Worm (Caenorhabditis elegans): ENCODE results near the gene fbxb-72.

Gene fbxb-72

ce11 chrV:723895-724352, at the start of gene fbxb-72 (continued):
- 0 out of 2 replicates have a peak, but pooled peaks have one; percentile 14 for TF ChIP-seq Y48G9A.11 (GFP tag; IDR thresholded peaks at IDR 0.05)
- peak; percentile 22 for TF ChIP-seq spr-3 (GFP tag; optimal IDR thresholded peaks at IDR 0.05)
- no peak for TF ChIP-seq dmd-8 (GFP tag; IDR thresholded peaks at IDR 0.05)
- TF ChIP-seq snpc-4 (tag; optimal IDR thresholded peaks at IDR 0.05) = no peak
- TF ChIP-seq mdt-29 (GFP tag; IDR thresholded peaks at IDR 0.05) = peak; percentile 32; the same call in 1 of the 2 replicates
- TF ChIP-seq saeg-2 (GFP tag; IDR thresholded peaks at IDR 0.05) = peak; percentile 74
- TF ChIP-seq lim-7 (GFP tag; IDR thresholded peaks at IDR 0.05) = 0 out of 2 replicates have a peak, but pooled peaks have one; percentile 19
- TF ChIP-seq tag-97 (GFP tag; IDR thresholded peaks at IDR 0.05) = no peak
- TF ChIP-seq hlh-11 (tag; optimal IDR thresholded peaks at IDR 0.05) = peak; percentile 63
- no peak for TF ChIP-seq unc-130 (GFP tag; optimal IDR thresholded peaks at IDR 0.05)
- peak; percentile 93 for TF ChIP-seq nhr-6 (tag; optimal IDR thresholded peaks at IDR 0.05)
- TF ChIP-seq dpl-1 (GFP tag; optimal IDR thresholded peaks at IDR 0.05) = peak; percentile 31
- TF ChIP-seq nhr-76 (tag; optimal IDR thresholded peaks at IDR 0.05) = no peak
- TF ChIP-seq vab-7 (GFP tag; IDR thresholded peaks at IDR 0.05) = no peak
- peak; percentile 95 for TF ChIP-seq nhr-102 (tag; optimal IDR thresholded peaks at IDR 0.05)
- peak; percentile 8; the same call in 1 of the 2 replicates for TF ChIP-seq Y105C5A.15 (GFP tag; IDR thresholded peaks at IDR 0.05)
- TF ChIP-seq lsy-2 (tag; optimal IDR thresholded peaks at IDR 0.05) = peak; percentile 76 to 84
- no peak for TF ChIP-seq fkh-10 (GFP tag; optimal IDR thresholded peaks at IDR 0.05)
- no peak for TF ChIP-seq ztf-11 (tag; optimal IDR thresholded peaks at IDR 0.05)
- TF ChIP-seq arid-1 (GFP tag; conservative IDR thresholded peaks at IDR 0.05) = peak; percentile 82
- TF ChIP-seq ceh-32 (tag; optimal IDR thresholded peaks at IDR 0.05; ENCODE audit: poor library complexity) = no peak
- peak; percentile 93 for TF ChIP-seq nhr-77 (tag; optimal IDR thresholded peaks at IDR 0.05)
- peak; percentile 58 for TF ChIP-seq lin-38 (GFP tag; IDR thresholded peaks at IDR 0.05)
- no peak for TF ChIP-seq aly-2 (tag; optimal IDR thresholded peaks at IDR 0.05)
- no peak for TF ChIP-seq dmd-6 (GFP tag; IDR thresholded peaks at IDR 0.05)
- peak; percentile 66 for TF ChIP-seq ztf-7 (tag; optimal IDR thresholded peaks at IDR 0.05)
- no peak for TF ChIP-seq ceh-28 (tag; optimal IDR thresholded peaks at IDR 0.05)
- peak; percentile 92 for TF ChIP-seq spr-1 (tag; optimal IDR thresholded peaks at IDR 0.05)
- no peak for TF ChIP-seq F49E8.2 (tag; optimal IDR thresholded peaks at IDR 0.05; ENCODE audit: borderline replicate concordance)
- no peak for TF ChIP-seq F37D6.2 (tag; optimal IDR thresholded peaks at IDR 0.05)
- peak; percentile 34 for TF ChIP-seq rbr-2 (tag; optimal IDR thresholded peaks at IDR 0.05)
- TF ChIP-seq zag-1 (tag; optimal IDR thresholded peaks at IDR 0.05) = no peak
- no peak for TF ChIP-seq pqm-1 (tag; optimal IDR thresholded peaks at IDR 0.05)
- no peak for TF ChIP-seq nhr-25 (tag; optimal IDR thresholded peaks at IDR 0.05; ENCODE audit: borderline replicate concordance, insufficient read depth)
- peak; percentile 99 for TF ChIP-seq ama-1 (optimal IDR thresholded peaks at IDR 0.05)
- no peak for TF ChIP-seq ces-1 (GFP tag; optimal IDR thresholded peaks at IDR 0.05)
- no peak for TF ChIP-seq F26F4.8 (GFP tag; conservative IDR thresholded peaks at IDR 0.05)
- peak; percentile 97 for TF ChIP-seq zfp-3 (GFP tag; conservative IDR thresholded peaks at IDR 0.05)
- 0 out of 2 replicates have a peak, but pooled peaks have one; percentile 7 for TF ChIP-seq nhr-41 (GFP tag; IDR thresholded peaks at IDR 0.05)
- peak; percentile 70 for TF ChIP-seq T20F7.1 (GFP tag; optimal IDR thresholded peaks at IDR 0.05)
- peak; percentile 96 for TF ChIP-seq T26A8.4 (GFP tag; IDR thresholded peaks at IDR 0.05)
- TF ChIP-seq unc-39 (tag; optimal IDR thresholded peaks at IDR 0.05) = no peak
- no peak; the same call in 1 of the 2 replicates for TF ChIP-seq hmg-1.1 (GFP tag; IDR thresholded peaks at IDR 0.05)
- no peak for TF ChIP-seq cey-2 (tag; optimal IDR thresholded peaks at IDR 0.05; ENCODE audit: borderline replicate concordance, insufficient read depth)
- TF ChIP-seq lin-13 (GFP tag; optimal IDR thresholded peaks at IDR 0.05) = peak; percentile 14
- no peak for TF ChIP-seq F44E2.7 (GFP tag; IDR thresholded peaks at IDR 0.05)
- peak; percentile 59 to 65 for TF ChIP-seq hif-1 (tag; optimal IDR thresholded peaks at IDR 0.05)
- TF ChIP-seq nhr-42 (GFP tag; IDR thresholded peaks at IDR 0.05) = peak; percentile 89
- no peak for TF ChIP-seq D1046.2 (GFP tag; IDR thresholded peaks at IDR 0.05)
- peak in 1 of 2 experiments; percentile 80 for TF ChIP-seq unc-62 (GFP tag; optimal IDR thresholded peaks at IDR 0.05 in 1 of 2)
- no peak for TF ChIP-seq unc-62 (tag; optimal IDR thresholded peaks at IDR 0.05)
- no peak for TF ChIP-seq lin-39 (tag; optimal IDR thresholded peaks at IDR 0.05)

Data from whole organism, L4 larva.